Worm (Caenorhabditis elegans) whole organism, L3 larva: ENCODE data around the gene M7.8.
A peak's percentile ranks its signal among the peaks of the same experiment; 100 is the strongest.

Source experiments
- ama-1 ChIP-seq: fragments of 150-350 bp; optimal IDR thresholded peaks from 2 replicates; lab custom pipeline; 2018
- ceh-28 ChIP-seq: fragments of 150-350 bp; optimal IDR thresholded peaks from 2 replicates; lab custom pipeline; 2014; ENCODE audit warnings: missing biosample characterization, missing genetic modification reagents, missing genetic modification characterization
- ceh-82 ChIP-seq: fragments of 150-350 bp; optimal IDR thresholded peaks from 2 replicates; lab custom pipeline; 2014; ENCODE audit warnings: missing biosample characterization, missing genetic modification characterization
- daf-12 ChIP-seq: fragments of 150-350 bp; optimal IDR thresholded peaks from 2 replicates; lab custom pipeline; 2014; ENCODE audit warnings: missing biosample characterization, missing genetic modification reagents, missing genetic modification characterization
- egl-27 ChIP-seq: sonication (generic microtip); optimal IDR thresholded peaks from 4 replicates; lab custom pipeline; 2017; ENCODE audit warnings: missing biosample characterization, missing genetic modification reagents, missing genetic modification characterization
- egl-5 ChIP-seq: fragments of 150-350 bp; optimal IDR thresholded peaks from 2 replicates; lab custom pipeline; 2017; ENCODE audit warnings: missing biosample characterization, missing genetic modification reagents, missing genetic modification characterization, inconsistent platforms
- fkh-10 ChIP-seq: sonication (generic microtip); optimal IDR thresholded peaks from 2 replicates; lab custom pipeline; 2017; ENCODE audit warnings: missing biosample characterization, missing genetic modification reagents, missing genetic modification characterization
- fkh-2 ChIP-seq: fragments of 150-350 bp; optimal IDR thresholded peaks from 2 replicates; lab custom pipeline; 2014; ENCODE audit warnings: missing biosample characterization, missing genetic modification reagents, missing genetic modification characterization
- hmg-11 ChIP-seq: sonication (generic microtip); optimal IDR thresholded peaks from 2 replicates; lab custom pipeline; 2016; ENCODE audit warnings: missing genetic modification characterization, missing compliant biosample characterization
- jun-1 ChIP-seq: fragments of 150-350 bp; optimal IDR thresholded peaks from 2 replicates; lab custom pipeline; 2014; ENCODE audit warnings: missing biosample characterization, missing genetic modification reagents, missing genetic modification characterization
- lin-15B ChIP-seq: fragments of 150-350 bp; optimal IDR thresholded peaks from 2 replicates; lab custom pipeline; 2014; ENCODE audit warnings: missing biosample characterization, missing genetic modification characterization
- lsy-12 ChIP-seq: sonication (generic microtip); optimal IDR thresholded peaks from 2 replicates; lab custom pipeline; 2016; ENCODE audit warnings: mild to moderate bottlenecking, missing genetic modification characterization, missing compliant biosample characterization
- mdl-1 ChIP-seq: fragments of 150-350 bp; optimal IDR thresholded peaks from 2 replicates; lab custom pipeline; 2014; ENCODE audit warnings: missing biosample characterization, missing genetic modification characterization
- nfya-1 ChIP-seq: sonication (generic microtip); optimal IDR thresholded peaks from 2 replicates; lab custom pipeline; 2017; ENCODE audit warnings: missing genetic modification characterization, mild to moderate bottlenecking, missing compliant biosample characterization, antibody characterized with exemption, moderate library complexity; ENCODE audit not compliant: insufficient read depth
- nhr-11 ChIP-seq: fragments of 150-350 bp; optimal IDR thresholded peaks from 2 replicates; lab custom pipeline; 2014; ENCODE audit warnings: missing biosample characterization, missing genetic modification characterization
- nhr-237 ChIP-seq: fragments of 150-350 bp; optimal IDR thresholded peaks from 2 replicates; lab custom pipeline; 2014; ENCODE audit warnings: missing biosample characterization, missing genetic modification characterization
- nhr-43 ChIP-seq: sonication (generic microtip); optimal IDR thresholded peaks from 2 replicates; lab custom pipeline; 2016; ENCODE audit warnings: mild to moderate bottlenecking, missing genetic modification characterization, missing compliant biosample characterization; ENCODE audit not compliant: poor library complexity, severe bottlenecking
- nhr-67 ChIP-seq: fragments of 150-350 bp; optimal IDR thresholded peaks from 2 replicates; lab custom pipeline; 2014; ENCODE audit warnings: missing biosample characterization, missing genetic modification characterization
- pha-4 ChIP-seq: fragments of 150-350 bp; optimal IDR thresholded peaks from 2 replicates; lab custom pipeline; 2014; ENCODE audit warnings: missing biosample characterization, missing genetic modification reagents, missing genetic modification characterization
- pqm-1 ChIP-seq: fragments of 150-350 bp; optimal IDR thresholded peaks from 2 replicates; lab custom pipeline; 2017; ENCODE audit warnings: missing biosample characterization, missing genetic modification characterization, inconsistent platforms
- sea-2 ChIP-seq: fragments of 150-350 bp; sonication (generic microtip); optimal IDR thresholded peaks from 4 replicates; lab custom pipeline; 2014; ENCODE audit warnings: missing biosample characterization, missing genetic modification reagents, missing genetic modification characterization
- snpc-4 ChIP-seq: fragments of 150-350 bp; optimal IDR thresholded peaks from 2 replicates; lab custom pipeline; 2014; ENCODE audit warnings: missing biosample characterization, missing genetic modification characterization
- unc-39 ChIP-seq: sonication (generic microtip); optimal IDR thresholded peaks from 4 replicates; lab custom pipeline; 2017; ENCODE audit warnings: missing biosample characterization, missing genetic modification characterization
- unc-62 ChIP-seq: fragments of 150-350 bp; sonication (generic microtip); optimal IDR thresholded peaks from 4 replicates; lab custom pipeline; 2014; ENCODE audit warnings: missing biosample characterization, missing genetic modification reagents, missing genetic modification characterization
- ztf-11 ChIP-seq: fragments of 150-350 bp; optimal IDR thresholded peaks from 2 replicates; lab custom pipeline; 2014; ENCODE audit warnings: missing biosample characterization, missing genetic modification characterization

Gene M7.8

DNA sequence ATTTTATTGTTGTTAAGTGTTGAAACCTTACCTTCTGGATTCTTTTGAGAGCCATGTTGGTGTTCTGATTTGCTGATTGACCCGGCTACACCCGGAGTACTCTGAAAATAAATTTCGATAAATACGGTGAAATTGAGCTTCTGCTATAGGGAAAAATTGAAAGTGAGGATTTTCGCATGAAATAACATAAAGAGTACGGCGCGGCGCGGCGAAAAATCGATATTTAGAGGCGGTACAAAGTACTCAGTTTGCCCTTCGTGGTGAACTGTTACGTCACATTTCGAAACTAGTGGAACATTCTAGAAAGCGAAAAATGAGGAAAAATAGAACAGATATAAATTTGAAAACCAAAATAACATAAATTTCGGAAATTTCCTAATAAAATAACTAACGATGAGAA is 12.7 kb downstream of the M7.8 start, which contains the start of gene let-70:
Gene let-70, minus strand, starts transcription at position 101 of the 400 bp plus-strand sequence.
- no peak for TF ChIP-seq ceh-82 (tag; lab: Kevin White, UChicago)

DNA sequence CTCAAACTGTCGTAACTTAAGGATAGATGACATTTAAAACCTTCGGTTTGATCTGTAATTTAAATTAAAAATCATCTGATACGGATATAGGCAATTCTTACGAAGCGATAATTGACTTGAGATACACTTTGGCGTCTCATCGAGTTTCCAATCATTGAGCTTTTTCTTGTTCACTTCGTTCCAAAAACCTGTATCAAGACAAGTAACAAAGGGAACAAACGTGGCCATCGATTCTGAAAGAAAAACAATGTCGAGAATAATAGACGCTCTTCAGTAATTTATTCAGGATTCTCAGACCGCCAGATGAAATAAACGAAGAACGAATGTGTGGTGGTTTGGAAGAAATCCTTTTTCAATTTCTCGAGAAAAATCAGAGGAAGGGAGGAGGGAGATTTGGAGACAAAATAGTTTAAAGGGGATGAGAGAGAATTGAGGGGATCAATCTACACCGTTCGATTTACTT is 14.0 kb downstream of the M7.8 start, which contains the start of gene atg-7:
Gene atg-7, minus strand, starts transcription at position 233 of the 463 bp plus-strand sequence.
- TF ChIP-seq pha-4 (tag; lab: Kevin White, UChicago) (peak; percentile 13), snpc-4 (tag; lab: Kevin White, UChicago) (no peak), hmg-11 (tag; lab: Kevin White, UChicago) (no peak), nfya-1 (no peak), lin-15B (tag; lab: Kevin White, UChicago) (no peak), ama-1 (peak; percentile 94), lsy-12 (tag; lab: Kevin White, UChicago) (peak; percentile 18), egl-27 (tag; lab: Kevin White, UChicago) (no peak)

DNA sequence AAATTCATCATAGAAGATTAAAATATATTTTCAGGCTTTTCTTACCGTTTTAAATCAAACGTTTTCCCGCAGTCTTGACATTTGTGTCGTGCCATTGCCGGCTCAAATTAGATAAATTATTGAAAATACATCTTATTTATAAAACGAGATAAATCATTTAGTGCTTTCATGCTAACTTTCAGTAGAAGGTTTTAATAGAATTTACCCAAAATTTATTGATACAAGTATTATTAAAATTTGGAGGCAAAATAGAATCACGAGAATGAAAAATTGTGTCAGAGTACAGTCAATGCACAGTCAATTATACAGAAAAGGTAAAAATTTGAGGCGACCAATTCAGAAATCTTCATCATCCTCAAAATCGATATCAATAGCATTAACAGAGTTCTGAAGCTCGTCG is 16.4 kb downstream of the M7.8 start, which contains the start of gene Y5F2A.4:
Gene Y5F2A.4, minus strand, starts transcription at position 101 of the 400 bp plus-strand sequence.
- TF ChIP-seq ztf-11 (tag; lab: Kevin White, UChicago) (no peak), fkh-2 (tag; lab: Kevin White, UChicago) (no peak), fkh-10 (GFP tag; lab: Kevin White, UChicago) (no peak)

DNA sequence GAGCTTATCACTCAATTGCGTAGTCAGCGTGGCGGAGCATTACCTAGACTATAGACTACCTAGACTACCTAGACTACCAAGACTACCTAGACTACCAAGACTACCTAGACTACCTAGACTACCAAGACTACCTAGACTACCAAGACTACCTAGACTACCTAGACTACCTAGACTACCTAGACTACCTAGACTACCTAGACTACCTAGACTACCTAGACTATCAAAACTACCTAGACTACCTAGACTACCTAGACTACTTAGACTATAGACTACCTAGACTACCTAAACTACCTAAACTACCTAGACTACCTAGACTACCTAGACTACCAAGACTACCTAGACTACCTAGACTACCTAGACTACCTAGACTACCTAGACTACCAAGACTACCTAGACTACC is 24.0 kb downstream of the M7.8 start:
- TF ChIP-seq nhr-237 (tag; lab: Kevin White, UChicago) (peak; percentile 91), nhr-43 (tag; lab: Kevin White, UChicago) (peak; percentile 49)

DNA sequence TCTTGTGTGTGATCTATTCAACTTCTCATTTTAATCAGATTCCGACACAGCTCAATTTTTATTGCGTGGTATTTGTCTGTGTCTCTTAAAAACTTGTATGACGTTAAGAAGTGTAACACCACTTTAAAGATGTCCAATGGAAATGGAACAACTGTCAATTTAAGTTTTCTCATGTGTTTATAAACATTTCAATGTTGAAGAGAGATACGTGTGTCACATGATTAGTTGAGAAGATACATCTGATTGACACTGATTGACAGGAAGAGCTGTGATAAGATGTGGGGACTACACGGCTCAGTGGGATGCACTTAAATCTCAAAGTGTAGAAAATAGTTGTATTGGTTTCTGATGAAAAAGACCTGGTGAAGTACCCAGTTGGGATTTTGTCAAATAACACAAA is 26.6 kb downstream of the M7.8 start:
- TF ChIP-seq unc-62 (GFP tag; lab: Kevin White, UChicago) (peak; percentile 83), fkh-2 (tag; lab: Kevin White, UChicago) (no peak), egl-5 (tag; lab: Kevin White, UChicago) (peak; percentile 40), pqm-1 (no peak), nhr-43 (tag; lab: Kevin White, UChicago) (no peak), nfya-1 (peak; percentile 47), mdl-1 (tag; lab: Kevin White, UChicago) (no peak), daf-12 (tag; lab: Kevin White, UChicago) (no peak), nhr-11 (tag; lab: Kevin White, UChicago) (peak; percentile 68), sea-2 (GFP tag; lab: Kevin White, UChicago) (no peak)

DNA sequence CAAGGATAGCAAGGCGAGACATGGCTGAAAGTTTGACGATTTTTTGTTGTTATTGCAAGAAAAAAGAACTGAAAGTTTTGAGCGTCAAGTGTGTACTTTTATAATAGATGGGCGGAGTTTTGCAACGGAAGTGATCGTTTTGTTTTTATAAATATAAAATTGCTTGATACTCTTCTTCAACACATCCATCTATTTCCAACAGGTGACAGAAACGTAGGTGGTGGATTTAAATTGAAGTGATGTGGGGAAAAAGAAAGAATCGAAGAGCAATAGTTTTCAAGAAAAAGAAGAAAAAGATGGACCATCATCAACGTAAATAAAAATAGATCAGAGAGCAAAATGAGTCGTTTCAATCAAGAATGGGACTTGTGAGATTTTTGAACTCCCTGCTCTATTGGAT is 27.9 kb downstream of the M7.8 start, which contains the start of gene ttr-17:
Gene ttr-17, minus strand, starts transcription at position 24 of the 400 bp plus-strand sequence.
- TF ChIP-seq nfya-1 (peak; percentile 4), nhr-67 (tag; lab: Kevin White, UChicago) (no peak)

DNA sequence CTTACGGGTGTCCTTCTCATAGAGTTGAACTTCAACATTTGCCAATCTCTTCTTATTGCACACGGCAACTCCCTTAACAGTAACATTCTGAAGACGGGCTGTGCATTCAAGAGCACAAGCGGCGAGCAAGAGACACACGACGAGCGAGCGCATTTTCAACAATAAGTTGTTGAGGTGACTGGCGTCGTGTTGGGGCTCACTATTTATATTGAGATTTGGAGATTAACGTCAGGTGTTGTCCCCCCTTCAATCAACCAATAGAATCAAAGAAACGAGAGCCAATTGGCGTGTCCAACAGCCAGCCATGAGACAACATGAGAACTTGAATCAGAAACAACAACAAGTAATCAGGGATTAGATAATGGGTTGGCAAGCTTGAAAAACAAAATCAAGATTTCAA is 30.9 kb downstream of the M7.8 start, which contains the start of gene ttr-16:
Gene ttr-16, minus strand, starts transcription at position 176 of the 400 bp plus-strand sequence.
- peak; percentile 63 for TF ChIP-seq egl-5 (tag; lab: Kevin White, UChicago)
- TF ChIP-seq nhr-43 (tag; lab: Kevin White, UChicago), result no peak
- TF ChIP-seq nfya-1, result peak; percentile 84
- TF ChIP-seq ama-1, result peak; percentile 55

DNA sequence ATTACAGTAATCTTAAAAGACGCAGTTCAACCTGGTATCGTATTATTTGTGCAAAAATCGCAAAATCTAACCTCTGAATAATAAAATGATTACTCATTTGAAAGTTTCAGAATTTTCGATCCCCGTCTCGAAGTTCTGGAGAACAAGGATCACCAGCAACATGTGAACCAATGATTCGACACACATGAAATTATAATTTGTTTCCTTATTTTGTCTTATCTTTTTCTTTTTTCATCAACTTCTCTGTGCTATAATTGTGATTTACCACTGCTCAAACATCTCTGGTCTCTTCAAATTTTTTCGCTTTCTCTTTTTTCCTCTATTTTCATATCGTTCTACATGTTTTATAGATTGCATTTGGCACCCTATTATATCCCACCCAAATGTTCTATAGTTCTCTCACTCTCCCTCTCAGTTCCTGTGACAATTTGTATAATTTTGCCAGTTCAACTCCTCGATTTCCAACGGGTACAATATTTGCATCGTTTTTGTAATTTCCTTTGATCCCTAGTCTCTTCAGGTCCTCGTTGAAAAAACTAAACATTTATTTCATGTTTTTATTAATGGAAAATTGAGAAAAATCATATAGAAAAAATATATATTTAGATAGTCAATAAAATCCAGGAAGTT is 31.8 kb downstream of the M7.8 start:
- TF ChIP-seq ceh-28 (tag; lab: Kevin White, UChicago), result peak; percentile 41
- TF ChIP-seq daf-12 (tag; lab: Kevin White, UChicago), result peak; percentile 28
- no peak for TF ChIP-seq jun-1 (tag; lab: Kevin White, UChicago)
- peak; percentile 4 for TF ChIP-seq ceh-82 (tag; lab: Kevin White, UChicago)
- peak; percentile 32 for TF ChIP-seq nfya-1
- TF ChIP-seq unc-39 (tag; lab: Kevin White, UChicago), result no peak
